Worm (Caenorhabditis elegans): Measurements from ENCODE around the gene plc-2.

Gene plc-2

ce11 chrV:15235661-15236060, 43.3 kb downstream of the plc-2 start, which contains the start of gene nhr-164:
nhr-164 (minus strand) TSS chrV:15235761.
- TF ChIP-seq elt-3 (tag; optimal IDR thresholded peaks at IDR 0.05) (no peak), lin-32 (GFP tag; optimal IDR thresholded peaks at IDR 0.05) (no peak), drap-1 (GFP tag; optimal IDR thresholded peaks at IDR 0.05) (no peak), ces-1 (GFP tag; optimal IDR thresholded peaks at IDR 0.05) (no peak), snpc-4 (tag; optimal IDR thresholded peaks at IDR 0.05) (no peak), unc-120 (tag; optimal IDR thresholded peaks at IDR 0.05; ENCODE audit: poor library complexity, severe bottlenecking) (no peak), nhr-12 (tag; optimal IDR thresholded peaks at IDR 0.05) (no peak), sem-2 (GFP tag; optimal IDR thresholded peaks at IDR 0.05) (no peak), nhr-2 (tag; optimal IDR thresholded peaks at IDR 0.05) (no peak), mls-2 (tag; optimal IDR thresholded peaks at IDR 0.05) (no peak), ceh-39 (tag; optimal IDR thresholded peaks at IDR 0.05) (no peak)

DNA sequence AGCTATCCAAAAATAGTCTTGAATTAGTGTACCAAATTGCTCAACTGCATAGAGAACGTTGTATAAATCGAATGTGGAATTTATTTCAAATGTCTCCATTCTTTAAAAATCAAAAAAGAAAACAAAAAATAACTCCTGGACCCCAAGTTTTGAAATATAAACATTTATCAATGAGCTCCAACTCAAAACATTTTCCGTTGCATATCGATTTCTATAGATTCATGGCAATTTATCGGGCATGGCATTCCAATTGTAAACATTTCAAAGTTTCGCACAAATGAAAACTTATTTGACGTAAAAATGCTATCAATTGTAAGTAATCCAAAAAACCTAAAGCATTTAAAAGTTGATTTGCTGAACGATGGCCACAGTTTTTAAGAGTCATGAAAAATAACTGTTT, 46.2 kb downstream of the plc-2 start, which contains the start of gene srw-12:
srw-12 (minus strand) TSS at position 101 of the 400 bp plus-strand sequence.
- TF ChIP-seq ceh-43 (GFP tag; optimal IDR thresholded peaks at IDR 0.05) (no peak), nhr-12 (tag; optimal IDR thresholded peaks at IDR 0.05) (no peak), unc-62 (GFP tag; optimal IDR thresholded peaks at IDR 0.05) (no peak), lsy-2 (tag; optimal IDR thresholded peaks at IDR 0.05) (no peak), ham-2 (GFP tag; optimal IDR thresholded peaks at IDR 0.05) (no peak), ceh-83 (GFP tag; optimal IDR thresholded peaks at IDR 0.05) (no peak), sptf-1 (tag; optimal IDR thresholded peaks at IDR 0.05) (no peak), unc-120 (tag; optimal IDR thresholded peaks at IDR 0.05; ENCODE audit: poor library complexity, severe bottlenecking) (no peak), nhr-2 (tag; optimal IDR thresholded peaks at IDR 0.05) (no peak), nhr-237 (tag; optimal IDR thresholded peaks at IDR 0.05) (no peak), mls-2 (tag; optimal IDR thresholded peaks at IDR 0.05) (no peak), mab-5 (tag; optimal IDR thresholded peaks at IDR 0.05) (no peak), ztf-11 (tag; optimal IDR thresholded peaks at IDR 0.05) (no peak), elt-3 (tag; optimal IDR thresholded peaks at IDR 0.05) (no peak), mep-1 (tag; optimal IDR thresholded peaks at IDR 0.05) (no peak), lin-13 (tag; optimal IDR thresholded peaks at IDR 0.05) (no peak), drap-1 (GFP tag; optimal IDR thresholded peaks at IDR 0.05) (no peak)

ce11 chrV:15240215-15240614, 47.8 kb downstream of the plc-2 start, which contains the start of gene srw-11:
srw-11 (minus strand) TSS chrV:15240315.
- TF ChIP-seq tbx-8 (GFP tag; optimal IDR thresholded peaks at IDR 0.05) (no peak), mep-1 (tag; optimal IDR thresholded peaks at IDR 0.05) (no peak), bed-3 (GFP tag; optimal IDR thresholded peaks at IDR 0.05) (no peak), lsy-2 (tag; optimal IDR thresholded peaks at IDR 0.05) (no peak), zip-8 (tag; optimal IDR thresholded peaks at IDR 0.05) (no peak), elt-3 (tag; optimal IDR thresholded peaks at IDR 0.05) (no peak), nhr-2 (tag; optimal IDR thresholded peaks at IDR 0.05) (no peak), ces-1 (GFP tag; optimal IDR thresholded peaks at IDR 0.05) (no peak), ham-2 (GFP tag; optimal IDR thresholded peaks at IDR 0.05) (no peak), lin-32 (GFP tag; optimal IDR thresholded peaks at IDR 0.05) (no peak), snpc-4 (tag; optimal IDR thresholded peaks at IDR 0.05) (no peak), lin-13 (tag; optimal IDR thresholded peaks at IDR 0.05) (no peak), sem-2 (GFP tag; optimal IDR thresholded peaks at IDR 0.05) (no peak), ceh-39 (tag; optimal IDR thresholded peaks at IDR 0.05) (no peak)

DNA sequence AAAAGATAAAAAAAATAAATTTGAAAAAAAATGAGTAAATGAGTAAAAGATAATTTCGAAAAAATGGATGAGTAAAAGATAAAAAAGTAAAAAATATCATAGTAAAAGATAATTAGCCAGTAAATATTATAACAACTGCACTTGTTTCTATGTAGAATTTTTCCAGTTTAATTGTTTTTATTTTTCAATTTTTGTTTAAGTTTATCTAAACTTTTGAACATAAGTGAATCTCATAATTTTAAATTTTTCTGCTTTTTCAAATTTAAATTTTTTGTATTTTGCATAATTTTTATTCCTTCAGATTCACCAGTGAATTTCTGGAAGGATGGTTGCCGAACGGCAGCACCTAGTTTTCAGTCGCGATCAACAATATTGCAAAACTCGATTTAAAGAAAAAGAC, 48.9 kb downstream of the plc-2 start, which contains the start of gene chil-12:
chil-12 (plus strand) TSS at position 301 of the 400 bp plus-strand sequence.
- TF ChIP-seq mab-5 (tag; optimal IDR thresholded peaks at IDR 0.05), result no peak
- TF ChIP-seq pha-4 (tag; optimal IDR thresholded peaks at IDR 0.05), result no peak
- no peak for TF ChIP-seq nhr-28 (tag; optimal IDR thresholded peaks at IDR 0.05)
- TF ChIP-seq ceh-43 (GFP tag; optimal IDR thresholded peaks at IDR 0.05), result no peak
- TF ChIP-seq sptf-1 (tag; optimal IDR thresholded peaks at IDR 0.05), result no peak
- no peak for TF ChIP-seq nhr-12 (tag; optimal IDR thresholded peaks at IDR 0.05)
- no peak for TF ChIP-seq elt-3 (tag; optimal IDR thresholded peaks at IDR 0.05)
- TF ChIP-seq ham-2 (GFP tag; optimal IDR thresholded peaks at IDR 0.05), result no peak
- no peak for TF ChIP-seq cnd-1 (tag; optimal IDR thresholded peaks at IDR 0.05)
- no peak for TF ChIP-seq lin-13 (tag; optimal IDR thresholded peaks at IDR 0.05)

ce11 chrV:15244456-15244855, 52.1 kb downstream of the plc-2 start, which contains the start of gene kin-30:
kin-30 (plus strand) TSS chrV:15244756.
- TF ChIP-seq M03D4.4 (tag; optimal IDR thresholded peaks at IDR 0.05) (no peak), elt-1 (tag; optimal IDR thresholded peaks at IDR 0.05; ENCODE audit: borderline replicate concordance, insufficient read depth) (no peak), nhr-2 (tag; optimal IDR thresholded peaks at IDR 0.05) (no peak), drap-1 (GFP tag; optimal IDR thresholded peaks at IDR 0.05) (no peak), mep-1 (tag; optimal IDR thresholded peaks at IDR 0.05) (no peak)
